Fruit fly (Drosophila melanogaster): Measurements from ENCODE around the gene PIG-K.
A peak's percentile ranks its signal among the peaks of the same experiment; 100 is the strongest.

PIG-K gene

DNA sequence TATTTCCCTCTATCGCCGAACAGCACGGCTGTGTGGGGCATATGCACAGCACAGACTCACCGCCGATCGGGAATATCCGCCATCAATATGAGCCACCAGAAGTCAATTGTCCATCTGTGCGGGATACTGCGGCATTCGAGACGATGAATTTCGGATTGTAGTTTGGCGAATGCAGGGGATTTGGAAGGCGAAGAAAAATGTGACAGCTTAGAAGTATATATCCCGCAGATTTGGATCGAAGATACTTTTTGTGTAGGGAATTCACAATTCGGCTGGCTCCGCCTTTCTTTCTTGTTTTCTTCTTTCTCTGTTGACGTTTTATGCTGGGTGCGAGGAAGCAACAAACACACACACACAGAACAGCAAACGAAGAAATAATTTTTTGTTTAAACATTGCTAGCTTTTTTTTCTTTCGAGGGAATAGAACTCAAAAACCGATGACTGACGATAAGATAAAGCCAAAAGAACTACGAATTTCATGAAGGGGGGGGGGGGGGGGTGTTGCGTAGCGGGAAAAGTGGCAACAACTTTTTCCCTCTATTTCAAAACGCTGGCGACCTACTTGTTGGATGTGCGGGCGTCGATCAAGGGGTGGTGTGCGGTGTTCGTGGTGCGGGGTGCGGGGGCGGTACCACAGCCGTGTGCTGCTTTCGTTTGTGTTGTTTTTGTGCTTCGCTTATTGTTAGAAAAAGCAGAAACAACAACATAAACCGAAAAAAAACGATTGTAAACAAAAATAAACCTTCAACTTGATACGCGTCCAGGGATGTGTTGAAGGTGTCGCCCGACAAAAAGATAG, 24.8 kb downstream of the PIG-K start (continued):
- no peak for TF ChIP-seq Elba2 (GFP tag; optimal IDR thresholded peaks at IDR 0.05)
- peak; percentile 93 for TF ChIP-seq row (GFP tag; IDR thresholded peaks at IDR 0.05)
- no peak for TF ChIP-seq Dp (GFP tag; optimal IDR thresholded peaks at IDR 0.05)
- peak; percentile 23 for TF ChIP-seq NC2β (GFP tag; optimal IDR thresholded peaks at IDR 0.05)
- TF ChIP-seq CG6854 (GFP tag; optimal IDR thresholded peaks at IDR 0.05) = peak; percentile 11
- peak; percentile 70 for TF ChIP-seq slbo (GFP tag; IDR thresholded peaks at IDR 0.05)
- TF ChIP-seq nmo (GFP tag; optimal IDR thresholded peaks at IDR 0.05) = peak; percentile 89
- TF ChIP-seq YL-1 (GFP tag; optimal IDR thresholded peaks at IDR 0.05) = no peak
- TF ChIP-seq CG1529 (GFP tag; optimal IDR thresholded peaks at IDR 0.05) = peak; percentile 80
- peak; percentile 38 for TF ChIP-seq CG4328 (GFP tag; optimal IDR thresholded peaks at IDR 0.05)
- TF ChIP-seq CG18764 (GFP tag; optimal IDR thresholded peaks at IDR 0.05) = peak; percentile 54
- peak; percentile 40; the same call in 1 of the 2 replicates for TF ChIP-seq CG4360 (GFP tag; IDR thresholded peaks at IDR 0.05)
- peak; percentile 76 for TF ChIP-seq Xbp1 (GFP tag; optimal IDR thresholded peaks at IDR 0.05)
- no peak for TF ChIP-seq CG7271 (tag; optimal IDR thresholded peaks at IDR 0.05)
- TF ChIP-seq ci (GFP tag; IDR thresholded peaks at IDR 0.05) = peak; percentile 78
- peak in 1 of 2 experiments; percentile 85 for TF ChIP-seq bsh (GFP tag; optimal IDR thresholded peaks at IDR 0.05)
- no peak for TF ChIP-seq CG42726 (GFP tag; IDR thresholded peaks at IDR 0.05; ENCODE audit: partially characterized antibody)
- TF ChIP-seq tio (GFP tag; optimal IDR thresholded peaks at IDR 0.05) = peak; percentile 47
- peak; percentile 81 for TF ChIP-seq CG10209 (GFP tag; optimal IDR thresholded peaks at IDR 0.05)
- peak; percentile 44 for TF ChIP-seq CG1602 (GFP tag; optimal IDR thresholded peaks at IDR 0.05)
- peak; percentile 81 for TF ChIP-seq unpg (GFP tag; optimal IDR thresholded peaks at IDR 0.05)
- peak; percentile 69 for TF ChIP-seq HLH3B (GFP tag; IDR thresholded peaks at IDR 0.05)
- 0 out of 3 replicates have a peak, but pooled peaks have one; percentile 24 for TF ChIP-seq CG11456 (GFP tag; IDR thresholded peaks at IDR 0.05)
- TF ChIP-seq p53 (GFP tag; optimal IDR thresholded peaks at IDR 0.05) = no peak
- TF ChIP-seq Oaz (GFP tag; IDR thresholded peaks at IDR 0.05) = peak; percentile 45; the same call in 1 of the 2 replicates
- TF ChIP-seq dpn (GFP tag; optimal IDR thresholded peaks at IDR 0.05) = peak; percentile 51 to 63
- TF ChIP-seq klu (GFP tag; IDR thresholded peaks at IDR 0.05) = peak; percentile 59; the same call in 1 of the 2 replicates
- no peak for TF ChIP-seq Lpt (GFP tag; optimal IDR thresholded peaks at IDR 0.05)
- TF ChIP-seq B-H2 (GFP tag; optimal IDR thresholded peaks at IDR 0.05) = no peak
- no peak for TF ChIP-seq HLH4C (GFP tag; IDR thresholded peaks at IDR 0.05; ENCODE audit: partially characterized antibody)
- TF ChIP-seq CG4854 (GFP tag; optimal IDR thresholded peaks at IDR 0.05) = peak; percentile 45
- TF ChIP-seq stwl (tag; optimal IDR thresholded peaks at IDR 0.05) = no peak
- no peak for TF ChIP-seq aop (GFP tag; IDR thresholded peaks at IDR 0.05)
- TF ChIP-seq PHDP (tag; optimal IDR thresholded peaks at IDR 0.05) = peak; percentile 82
- peak; percentile 41 for TF ChIP-seq btn (GFP tag; optimal IDR thresholded peaks at IDR 0.05)
- TF ChIP-seq Sox100B (GFP tag; optimal IDR thresholded peaks at IDR 0.05) = peak; percentile 81
- TF ChIP-seq Atf6 (GFP tag; IDR thresholded peaks at IDR 0.05) = peak; percentile 54; the same call in 1 of the 2 replicates
- no peak for TF ChIP-seq nom (GFP tag; optimal IDR thresholded peaks at IDR 0.05)
- peak; percentile 44 for TF ChIP-seq fd3F (GFP tag; optimal IDR thresholded peaks at IDR 0.05)
- peak; percentile 62 for TF ChIP-seq tap (tag; optimal IDR thresholded peaks at IDR 0.05)
- TF ChIP-seq hb (GFP tag; IDR thresholded peaks at IDR 0.05; ENCODE audit: partially characterized antibody) = no peak
- TF ChIP-seq CG16813 (GFP tag; IDR thresholded peaks at IDR 0.05; ENCODE audit: partially characterized antibody) = no peak
- TF ChIP-seq H2.0 (GFP tag; IDR thresholded peaks at IDR 0.05) = peak; percentile 71
- no peak for TF ChIP-seq amos (GFP tag; IDR thresholded peaks at IDR 0.05; ENCODE audit: partially characterized antibody)
- TF ChIP-seq HLH54F (GFP tag; optimal IDR thresholded peaks at IDR 0.05) = peak; percentile 78
- peak; percentile 69; the same call in 1 of the 2 replicates for TF ChIP-seq ara (GFP tag; IDR thresholded peaks at IDR 0.05)
- TF ChIP-seq CG43689 (GFP tag; IDR thresholded peaks at IDR 0.05) = peak; percentile 63
- TF ChIP-seq MTF-1 (GFP tag; optimal IDR thresholded peaks at IDR 0.05; ENCODE audit: borderline replicate concordance) = no peak
